2 fruit fly cellular contexts compared by ENCODE assay signal in genomic region chr2L:5005464-5005764, dm6.
A peak's percentile ranks its signal among the peaks of the same experiment; 100 is the strongest.
TF ChIP-seq lines count a peak whose summit lies in the region.

No protein-coding gene starts in this region.

- no peak for TF ChIP-seq CTCF in whole organism, embryonic (GFP tag; optimal IDR thresholded peaks at IDR 0.05; lab: Kevin White, UChicago)

TF ChIP-seq in whole organism, embryonic, 481 proteins besides CTCF, POLR2A, EP300 and RAD21:
- no peak for TF ChIP-seq D (optimal IDR thresholded peaks at IDR 0.05; lab: Kevin White, UChicago)
- no peak for TF ChIP-seq D (GFP tag; optimal IDR thresholded peaks at IDR 0.05; lab: Kevin White, UChicago)
- TF ChIP-seq CG3847 (GFP tag; IDR thresholded peaks at IDR 0.05; lab: Robert Waterston, UW): no peak
- 0 out of 4 replicates have a peak, but pooled peaks have one; percentile 52 for TF ChIP-seq chinmo (GFP tag; IDR thresholded peaks at IDR 0.05; lab: Robert Waterston, UW; ENCODE audit: partially characterized antibody)
- TF ChIP-seq CG7987 (GFP tag; optimal IDR thresholded peaks at IDR 0.05; lab: Kevin White, UChicago): no peak
- TF ChIP-seq Hr78 (GFP tag; optimal IDR thresholded peaks at IDR 0.05; lab: Kevin White, UChicago): peak in 1 of 2 experiments; percentile 89
- TF ChIP-seq CG6791 (GFP tag; IDR thresholded peaks at IDR 0.05; lab: Robert Waterston, UW; ENCODE audit: partially characterized antibody): 0 out of 3 replicates have a peak, but pooled peaks have one; percentile 26
- TF ChIP-seq z (GFP tag; IDR thresholded peaks at IDR 0.05; lab: Robert Waterston, UW): 0 out of 3 replicates have a peak, but pooled peaks have one; percentile 24

TF ChIP-seq in whole organism, wandering third instar larva, 38 proteins besides CTCF, POLR2A, EP300 and RAD21:
- TF ChIP-seq Dif (GFP tag; optimal IDR thresholded peaks at IDR 0.05; lab: Kevin White, UChicago; ENCODE audit: partially characterized antibody): peak; percentile 21
- no peak for TF ChIP-seq CG9705 (GFP tag; optimal IDR thresholded peaks at IDR 0.05; lab: Kevin White, UChicago)
